Fruit fly (Drosophila melanogaster) whole organism, embryonic: ENCODE data around the gene Cad99C.

Experiments
- Atf6 ChIP-seq: fragments of 200-800 bp; sonication (Bioruptor generic); IDR thresholded peaks from 2 replicates; pipeline ENCODE4 v1.3.6; 2022; ENCODE audit warnings: missing biosample characterization, missing genetic modification characterization
- Bteb2 ChIP-seq: fragments of 200-800 bp; sonication (Bioruptor generic); optimal IDR thresholded peaks from 2 replicates; lab custom pipeline; 2016; ENCODE audit warnings: missing biosample characterization, missing genetic modification characterization
- CG10462 ChIP-seq: fragments of 200-800 bp; sonication (Bioruptor generic); optimal IDR thresholded peaks from 2 replicates; lab custom pipeline; 2016; ENCODE audit warnings: missing biosample characterization, missing genetic modification characterization
- CG10565 ChIP-seq: fragments of 200-800 bp; sonication (Bioruptor generic); optimal IDR thresholded peaks from 3 replicates; lab custom pipeline; 2016; ENCODE audit warnings: missing biosample characterization, mild to moderate bottlenecking, missing genetic modification characterization
- CG10959 ChIP-seq: fragments of 200-800 bp; sonication (Bioruptor generic); IDR thresholded peaks from 2 replicates; pipeline ENCODE4 v1.3.6; 2022; ENCODE audit warnings: missing biosample characterization, missing genetic modification characterization
- CG11723 ChIP-seq: fragments of 200-800 bp; sonication (Bioruptor generic); optimal IDR thresholded peaks from 2 replicates; lab custom pipeline; 2017; ENCODE audit warnings: missing biosample characterization, mild to moderate bottlenecking, missing genetic modification characterization
- CG12219 ChIP-seq: fragments of 200-800 bp; sonication (Bioruptor generic); optimal IDR thresholded peaks from 3 replicates; lab custom pipeline; 2018; ENCODE audit warnings: missing biosample characterization, mild to moderate bottlenecking, missing genetic modification characterization
- CG12659 ChIP-seq: fragments of 200-800 bp; sonication (Bioruptor generic); optimal IDR thresholded peaks from 3 replicates; lab custom pipeline; 2017; ENCODE audit warnings: mild to moderate bottlenecking, missing biosample characterization, missing genetic modification reagents, missing genetic modification characterization
- CG15269 ChIP-seq: fragments of 200-800 bp; sonication (Bioruptor generic); optimal IDR thresholded peaks from 2 replicates; lab custom pipeline; 2018; ENCODE audit warnings: missing biosample characterization, mild to moderate bottlenecking, missing genetic modification characterization, moderate library complexity
- CG1529 ChIP-seq: fragments of 200-800 bp; sonication (Bioruptor generic); optimal IDR thresholded peaks from 3 replicates; lab custom pipeline; 2018; ENCODE audit warnings: missing biosample characterization, missing genetic modification characterization
- CG17328 ChIP-seq: fragments of 200-800 bp; sonication (Bioruptor generic); IDR thresholded peaks from 2 replicates; pipeline ENCODE4 v1.3.6; 2022; ENCODE audit warnings: missing biosample characterization, missing genetic modification characterization
- CG17912 ChIP-seq: fragments of 200-800 bp; sonication (Bioruptor generic); optimal IDR thresholded peaks from 2 replicates; lab custom pipeline; 2018; ENCODE audit warnings: missing biosample characterization, mild to moderate bottlenecking, missing genetic modification characterization
- CG18262 ChIP-seq: fragments of 200-800 bp; optimal IDR thresholded peaks from 3 replicates; lab custom pipeline; 2019; ENCODE audit warnings: missing biosample characterization, mild to moderate bottlenecking, missing genetic modification characterization, moderate library complexity
- CG2129 ChIP-seq: fragments of 200-800 bp; sonication (Bioruptor generic); IDR thresholded peaks from 2 replicates; pipeline ENCODE4 v1.3.6; 2022; ENCODE audit warnings: missing biosample characterization, missing genetic modification characterization; ENCODE audit not compliant: partially characterized antibody
- CG31441 ChIP-seq: fragments of 200-800 bp; sonication (Bioruptor generic); IDR thresholded peaks from 2 replicates; pipeline ENCODE4 v1.3.6; 2022; ENCODE audit warnings: missing biosample characterization, missing genetic modification characterization
- CG3281 ChIP-seq: fragments of 200-800 bp; sonication (Bioruptor generic); optimal IDR thresholded peaks from 3 replicates; lab custom pipeline; 2017; ENCODE audit warnings: missing biosample characterization, mild to moderate bottlenecking, missing genetic modification characterization
- CG6272 ChIP-seq: fragments of 200-800 bp; sonication (Bioruptor generic); IDR thresholded peaks from 2 replicates; pipeline ENCODE4 v1.3.6; 2022; ENCODE audit warnings: missing biosample characterization, missing genetic modification characterization
- CG7928 ChIP-seq: fragments of 200-800 bp; sonication (Bioruptor generic); optimal IDR thresholded peaks from 2 replicates; lab custom pipeline; 2017; ENCODE audit warnings: missing biosample characterization, mild to moderate bottlenecking, missing genetic modification characterization
- CG7963 ChIP-seq: fragments of 200-800 bp; sonication (Bioruptor generic); IDR thresholded peaks from 3 replicates; pipeline ENCODE4 v1.3.6; 2022; ENCODE audit warnings: missing biosample characterization, missing genetic modification characterization; ENCODE audit not compliant: partially characterized antibody
- CG8281 ChIP-seq: fragments of 200-800 bp; sonication (Bioruptor generic); optimal IDR thresholded peaks from 2 replicates; lab custom pipeline; 2018; ENCODE audit warnings: missing biosample characterization, mild to moderate bottlenecking, missing genetic modification characterization, moderate library complexity
- CG8290 ChIP-seq, 3 experiments: fragments of 200-800 bp; sonication (Bioruptor generic); optimal IDR thresholded peaks; 2 replicates each; lab custom pipeline; 2016 to 2019; ENCODE audit warnings: missing biosample characterization in 3 of 3, missing genetic modification characterization in 3 of 3, mild to moderate bottlenecking in 2 of 3, moderate library complexity in 1 of 3
- CG8765 ChIP-seq: fragments of 200-800 bp; sonication (Bioruptor generic); IDR thresholded peaks from 2 replicates; pipeline ENCODE4 v1.3.6; 2022; ENCODE audit warnings: missing biosample characterization, missing genetic modification characterization
- CG9215 ChIP-seq: fragments of 200-800 bp; sonication (Bioruptor generic); IDR thresholded peaks from 2 replicates; pipeline ENCODE4 v1.3.6; 2022; ENCODE audit warnings: missing biosample characterization, missing genetic modification characterization
- CG9797 ChIP-seq: fragments of 200-800 bp; sonication (Bioruptor generic); optimal IDR thresholded peaks from 3 replicates; lab custom pipeline; 2018; ENCODE audit warnings: missing biosample characterization, mild to moderate bottlenecking, missing genetic modification characterization
- CTCF ChIP-seq: fragments of 200-800 bp; sonication (Bioruptor generic); optimal IDR thresholded peaks from 2 replicates; lab custom pipeline; 2017; ENCODE audit warnings: missing biosample characterization, mild to moderate bottlenecking, missing genetic modification characterization, moderate library complexity
- Dbx ChIP-seq: fragments of 200-800 bp; sonication (Bioruptor generic); IDR thresholded peaks from 3 replicates; pipeline ENCODE4 v1.3.6; 2022; ENCODE audit warnings: missing biosample characterization, missing genetic modification characterization
- Dek ChIP-seq: fragments of 200-800 bp; sonication (Bioruptor generic); optimal IDR thresholded peaks from 3 replicates; lab custom pipeline; 2019; ENCODE audit warnings: missing biosample characterization, mild to moderate bottlenecking, missing genetic modification characterization, moderate library complexity
- GATAe ChIP-seq: fragments of 200-800 bp; sonication (Bioruptor generic); conservative IDR thresholded peaks from 2 replicates; pipeline ENCODE4 v1.3.6; 2022; ENCODE audit warnings: missing biosample characterization, missing genetic modification characterization
- Gug ChIP-seq: fragments of 200-800 bp; sonication (Bioruptor generic); IDR thresholded peaks from 4 replicates; pipeline ENCODE4 v1.3.6; 2022; ENCODE audit warnings: missing biosample characterization, missing genetic modification characterization
- Oli ChIP-seq: fragments of 200-800 bp; sonication (Bioruptor generic); optimal IDR thresholded peaks from 2 replicates; lab custom pipeline; 2018; ENCODE audit warnings: missing biosample characterization, mild to moderate bottlenecking, missing genetic modification characterization, moderate library complexity
- Opbp ChIP-seq: fragments of 200-800 bp; sonication (Bioruptor generic); IDR thresholded peaks from 3 replicates; pipeline ENCODE4 v1.3.6; 2022; ENCODE audit warnings: missing biosample characterization, missing genetic modification characterization; ENCODE audit not compliant: partially characterized antibody
- Six4 ChIP-seq: fragments of 200-800 bp; sonication (Bioruptor generic); optimal IDR thresholded peaks from 2 replicates; lab custom pipeline; 2016; ENCODE audit warnings: missing biosample characterization, missing genetic modification characterization
- Taf1 ChIP-seq: fragments of 200-800 bp; sonication (Bioruptor generic); IDR thresholded peaks from 2 replicates; pipeline ENCODE4 v1.3.6; 2022; ENCODE audit warnings: missing biosample characterization, missing genetic modification characterization
- Xrp1 ChIP-seq: fragments of 200-800 bp; sonication (Bioruptor generic); IDR thresholded peaks from 2 replicates; pipeline ENCODE4 v1.3.6; 2022; ENCODE audit warnings: missing biosample characterization, missing genetic modification characterization
- exex ChIP-seq: fragments of 200-800 bp; sonication (Bioruptor generic); optimal IDR thresholded peaks from 4 replicates; lab custom pipeline; 2018; ENCODE audit warnings: missing biosample characterization, mild to moderate bottlenecking, missing genetic modification characterization, moderate library complexity
- fd3F ChIP-seq: fragments of 200-800 bp; sonication (Bioruptor generic); optimal IDR thresholded peaks from 2 replicates; lab custom pipeline; 2018; ENCODE audit warnings: missing biosample characterization, mild to moderate bottlenecking, missing genetic modification characterization, moderate library complexity
- gcm ChIP-seq: fragments of 200-800 bp; sonication (Bioruptor generic); optimal IDR thresholded peaks from 2 replicates; lab custom pipeline; 2019; ENCODE audit warnings: missing biosample characterization, mild to moderate bottlenecking, missing genetic modification characterization, moderate library complexity
- gt ChIP-seq: fragments of 200-800 bp; sonication (Bioruptor generic); IDR thresholded peaks from 2 replicates; pipeline ENCODE4 v1.3.6; 2022; ENCODE audit warnings: missing biosample characterization, missing genetic modification characterization
- hkb ChIP-seq, 2 experiments: fragments of 200-800 bp in 1 of 2; fragments of >200 bp in 1 of 2; sonication (Bioruptor generic) in 1 of 2; IDR thresholded peaks in 1 of 2; optimal IDR thresholded peaks in 1 of 2; 2 replicates each; pipeline versions ENCODE4 v1.3.6 to Lab custom; 2017 to 2022; ENCODE audit warnings: missing biosample characterization in 1 of 2, missing genetic modification characterization in 1 of 2
- jumu ChIP-seq: fragments of 200-800 bp; sonication (Bioruptor generic); optimal IDR thresholded peaks from 3 replicates; lab custom pipeline; 2016; ENCODE audit warnings: missing biosample characterization, missing genetic modification characterization
- luna ChIP-seq: fragments of 200-800 bp; sonication (Bioruptor generic); optimal IDR thresholded peaks from 2 replicates; lab custom pipeline; 2016; ENCODE audit warnings: missing biosample characterization, missing genetic modification characterization
- maf-S ChIP-seq: fragments of 200-800 bp; sonication (Bioruptor generic); optimal IDR thresholded peaks from 2 replicates; lab custom pipeline; 2016; ENCODE audit warnings: missing biosample characterization, missing genetic modification characterization
- odd ChIP-seq: fragments of 200-800 bp; sonication (Bioruptor generic); optimal IDR thresholded peaks from 2 replicates; lab custom pipeline; 2017; ENCODE audit warnings: missing biosample characterization, mild to moderate bottlenecking, missing genetic modification characterization
- pita ChIP-seq: fragments of 200-800 bp; sonication (Bioruptor generic); optimal IDR thresholded peaks from 2 replicates; lab custom pipeline; 2017; ENCODE audit warnings: missing biosample characterization, mild to moderate bottlenecking, missing genetic modification characterization
- ro ChIP-seq: fragments of 200-800 bp; sonication (Bioruptor generic); IDR thresholded peaks from 2 replicates; pipeline ENCODE4 v1.3.6; 2022; ENCODE audit warnings: missing biosample characterization, missing genetic modification characterization
- run ChIP-seq: fragments of 200-800 bp; sonication (Bioruptor generic); optimal IDR thresholded peaks from 3 replicates; lab custom pipeline; 2018; ENCODE audit warnings: missing biosample characterization, mild to moderate bottlenecking, missing genetic modification characterization
- sim ChIP-seq: fragments of 200-800 bp; sonication (Bioruptor generic); IDR thresholded peaks from 2 replicates; pipeline ENCODE4 v1.3.6; 2022; ENCODE audit warnings: missing biosample characterization, missing genetic modification characterization
- tgo ChIP-seq: fragments of 200-800 bp; sonication (Bioruptor generic); IDR thresholded peaks from 3 replicates; pipeline ENCODE4 v1.3.6; 2022; ENCODE audit warnings: missing biosample characterization, missing genetic modification characterization
- tin ChIP-seq: fragments of 200-800 bp; sonication (Bioruptor generic); optimal IDR thresholded peaks from 3 replicates; lab custom pipeline; 2016; ENCODE audit warnings: missing biosample characterization, missing genetic modification characterization
- vnd ChIP-seq: fragments of 200-800 bp; sonication (Bioruptor generic); IDR thresholded peaks from 3 replicates; pipeline ENCODE4 v1.3.6; 2022; ENCODE audit warnings: missing biosample characterization, missing genetic modification characterization; ENCODE audit not compliant: partially characterized antibody
- wek ChIP-seq: fragments of 200-800 bp; sonication (Bioruptor generic); optimal IDR thresholded peaks from 3 replicates; lab custom pipeline; 2018; ENCODE audit warnings: missing biosample characterization, mild to moderate bottlenecking, missing genetic modification characterization, moderate library complexity

Gene Cad99C

DNA sequence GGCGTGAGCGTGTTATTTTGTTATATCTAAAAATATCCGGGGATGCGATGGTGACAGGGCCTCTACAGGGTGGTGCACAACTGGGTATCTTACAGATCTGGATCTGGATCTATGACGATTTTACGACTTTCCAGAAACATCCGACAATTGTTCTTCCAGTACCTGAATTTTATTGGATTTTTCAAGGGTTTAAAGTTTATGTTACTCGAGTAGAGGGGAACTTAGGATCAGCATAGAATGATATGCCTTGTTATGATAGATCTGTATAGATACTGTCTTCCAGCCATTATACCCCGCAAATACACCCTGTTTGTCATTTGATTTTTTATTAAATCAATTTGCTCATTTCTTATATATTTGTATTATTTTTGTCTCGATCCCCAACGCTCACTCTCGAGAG, 52.9 kb downstream of the Cad99C start (continued):
- TF ChIP-seq CG31441 (peak; percentile 76), CG10462 (GFP tag; lab: Kevin White, UChicago) (no peak), luna (GFP tag; lab: Kevin White, UChicago) (no peak), sim (no peak), Gug (GFP tag; lab: Robert Waterston, UW) (peak; percentile 12; the same call in 2 of the 4 replicates), CG17912 (no peak), pita (GFP tag; lab: Kevin White, UChicago) (no peak), Opbp (GFP tag; lab: Robert Waterston, UW) (no peak), CG17328 (GFP tag; lab: Robert Waterston, UW) (0 out of 2 replicates have a peak, but pooled peaks have one; percentile 5), CG9797 (GFP tag; lab: Kevin White, UChicago) (no peak), CG1529 (GFP tag; lab: Kevin White, UChicago) (peak; percentile 23), odd (peak; percentile 20), Taf1 (peak; percentile 32; the same call in 1 of the 2 replicates), exex (peak; percentile 20), Oli (tag; lab: Kevin White, UChicago) (peak; percentile 73), GATAe (GFP tag; lab: Robert Waterston, UW) (no peak), gt (GFP tag; lab: Robert Waterston, UW) (no peak), hkb (optimal IDR thresholded peaks at IDR 0.05; lab: Kevin White, UChicago) (no peak), hkb (GFP tag; IDR thresholded peaks at IDR 0.05; lab: Robert Waterston, UW) (peak; percentile 52), CG12219 (GFP tag; lab: Kevin White, UChicago) (peak; percentile 35), CTCF (GFP tag; lab: Kevin White, UChicago) (no peak), maf-S (GFP tag; lab: Kevin White, UChicago) (peak; percentile 18), CG3281 (GFP tag; lab: Kevin White, UChicago) (peak; percentile 77), CG7963 (GFP tag; lab: Robert Waterston, UW) (no peak), CG8765 (GFP tag; lab: Robert Waterston, UW) (no peak), jumu (GFP tag; lab: Kevin White, UChicago) (peak; percentile 38), CG2129 (no peak), Six4 (peak; percentile 31), tgo (peak; percentile 67), tin (GFP tag; lab: Kevin White, UChicago) (peak; percentile 11), CG6272 (no peak), vnd (GFP tag; lab: Robert Waterston, UW) (no peak), CG11723 (peak; percentile 24), wek (peak; percentile 27), gcm (GFP tag; lab: Kevin White, UChicago) (peak; percentile 5), fd3F (GFP tag; lab: Kevin White, UChicago) (peak; percentile 63), CG10959 (GFP tag; lab: Robert Waterston, UW) (no peak), CG12659 (GFP tag; lab: Kevin White, UChicago) (peak; percentile 55), CG7928 (no peak), CG8290 (GFP tag; optimal IDR thresholded peaks at IDR 0.05; lab: Kevin White, UChicago) (no peak), CG8290 (tag; optimal IDR thresholded peaks at IDR 0.05; lab: Kevin White, UChicago) (peak in 1 of 2 experiments; percentile 72), CG15269 (tag; lab: Kevin White, UChicago) (peak; percentile 80), Dek (peak; percentile 57), Xrp1 (GFP tag; lab: Robert Waterston, UW) (peak; percentile 40; the same call in 1 of the 2 replicates), Atf6 (GFP tag; lab: Robert Waterston, UW) (peak; percentile 73), CG10565 (no peak), CG18262 (peak; percentile 67), CG9215 (peak; percentile 70), CG8281 (tag; lab: Kevin White, UChicago) (peak; percentile 18), Dbx (GFP tag; lab: Robert Waterston, UW) (peak; percentile 71), run (tag; lab: Kevin White, UChicago) (peak; percentile 38), Bteb2 (GFP tag; lab: Kevin White, UChicago) (peak; percentile 52), ro (GFP tag; lab: Robert Waterston, UW) (no peak)
